Fruit fly (Drosophila melanogaster): ENCODE data around the gene Dnaaf5.

Gene Dnaaf5

DNA sequence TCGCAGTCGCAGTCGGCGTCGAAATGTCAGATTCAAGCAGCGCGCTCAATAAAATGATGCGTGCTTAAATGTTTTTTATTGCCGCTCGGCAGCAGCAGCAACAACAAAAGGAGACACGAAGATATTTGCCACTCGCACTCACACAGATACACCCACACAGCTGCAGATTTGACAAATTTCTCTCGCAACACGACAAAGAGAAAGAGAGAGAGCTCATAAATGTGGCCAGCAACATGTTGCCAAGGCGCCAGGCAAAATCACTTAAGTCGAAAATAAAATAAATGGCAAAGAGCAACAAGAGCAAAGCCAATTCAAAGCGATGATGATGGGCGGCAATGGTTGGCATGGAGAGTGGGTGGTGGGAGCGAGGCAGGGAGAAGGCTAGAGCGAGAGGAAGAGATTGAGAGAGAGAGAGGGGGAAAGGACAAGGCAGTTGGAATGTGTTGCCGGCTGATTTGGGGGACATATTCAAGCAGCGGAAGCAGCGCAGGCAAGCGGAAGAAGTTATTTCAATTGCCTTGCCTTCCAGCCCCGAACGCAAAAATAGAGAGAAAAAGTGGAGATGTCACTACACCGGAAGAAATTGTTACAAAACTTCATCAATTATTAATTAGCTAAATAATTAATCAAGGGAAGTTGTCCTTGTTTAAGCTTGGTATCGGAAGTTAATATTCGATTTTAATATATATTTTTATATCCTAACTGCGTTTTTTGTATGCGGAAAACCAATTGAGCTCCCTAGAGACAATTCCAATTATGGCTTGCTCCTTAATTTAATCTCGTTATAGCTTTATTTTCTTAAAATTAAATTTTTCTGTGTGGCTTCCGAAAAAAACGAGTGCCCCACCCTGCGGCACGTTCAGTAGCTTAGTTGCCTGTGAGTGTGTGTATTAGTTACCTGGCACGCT, 14.5 kb downstream of the Dnaaf5 start (continued):
- TF ChIP-seq CG8290 (GFP tag; optimal IDR thresholded peaks at IDR 0.05) = no peak
- no peak for TF ChIP-seq CG8290 (tag; optimal IDR thresholded peaks at IDR 0.05)
- no peak for TF ChIP-seq danr (GFP tag; IDR thresholded peaks at IDR 0.05)
- TF ChIP-seq vfl (GFP tag; optimal IDR thresholded peaks at IDR 0.05) = no peak
- TF ChIP-seq CG14965 (GFP tag; optimal IDR thresholded peaks at IDR 0.05; ENCODE audit: borderline replicate concordance) = no peak
- no peak for TF ChIP-seq CG1024 (GFP tag; IDR thresholded peaks at IDR 0.05)
- no peak for TF ChIP-seq inv (GFP tag; IDR thresholded peaks at IDR 0.05; ENCODE audit: partially characterized antibody)
- peak; percentile 60 for TF ChIP-seq CG12659 (GFP tag; optimal IDR thresholded peaks at IDR 0.05)
- TF ChIP-seq CG11504 (tag; optimal IDR thresholded peaks at IDR 0.05) = peak; percentile 100
- no peak for TF ChIP-seq MTF-1 (GFP tag; optimal IDR thresholded peaks at IDR 0.05; ENCODE audit: borderline replicate concordance)
- peak; percentile 75 for TF ChIP-seq CoRest (tag; optimal IDR thresholded peaks at IDR 0.05)
- TF ChIP-seq CG17568 (GFP tag; optimal IDR thresholded peaks at IDR 0.05) = peak; percentile 12
- TF ChIP-seq CG7928 (GFP tag; optimal IDR thresholded peaks at IDR 0.05) = no peak
- peak; percentile 67 for TF ChIP-seq sd (tag; optimal IDR thresholded peaks at IDR 0.05)
- peak; percentile 69 for TF ChIP-seq dysf (GFP tag; IDR thresholded peaks at IDR 0.05)
- no peak for TF ChIP-seq CG4854 (GFP tag; optimal IDR thresholded peaks at IDR 0.05)
- TF ChIP-seq Mes4 (GFP tag; optimal IDR thresholded peaks at IDR 0.05) = no peak
- no peak for TF ChIP-seq salm (tag; optimal IDR thresholded peaks at IDR 0.05)
- TF ChIP-seq vnd (GFP tag; IDR thresholded peaks at IDR 0.05; ENCODE audit: partially characterized antibody) = no peak
- peak; percentile 14 for TF ChIP-seq tap (tag; optimal IDR thresholded peaks at IDR 0.05)
- TF ChIP-seq ranshi (GFP tag; IDR thresholded peaks at IDR 0.05) = peak; percentile 38; the same call in 1 of the 2 replicates
- no peak for TF ChIP-seq ssp (GFP tag; IDR thresholded peaks at IDR 0.05)
- no peak for TF ChIP-seq lov (optimal IDR thresholded peaks at IDR 0.05)
- TF ChIP-seq lov (GFP tag; IDR thresholded peaks at IDR 0.05) = no peak
- TF ChIP-seq wek (GFP tag; optimal IDR thresholded peaks at IDR 0.05) = no peak
- TF ChIP-seq Atf6 (GFP tag; IDR thresholded peaks at IDR 0.05) = 0 out of 2 replicates have a peak, but pooled peaks have one; percentile 40
- no peak for TF ChIP-seq hbn (GFP tag; IDR thresholded peaks at IDR 0.05; ENCODE audit: partially characterized antibody)
- TF ChIP-seq kah (GFP tag; optimal IDR thresholded peaks at IDR 0.05) = no peak
- peak; percentile 48 for TF ChIP-seq Abd-B (GFP tag; optimal IDR thresholded peaks at IDR 0.05)
- TF ChIP-seq CG4617 (GFP tag; optimal IDR thresholded peaks at IDR 0.05; ENCODE audit: borderline replicate concordance) = no peak
- TF ChIP-seq Awh (GFP tag; IDR thresholded peaks at IDR 0.05) = 0 out of 2 replicates have a peak, but pooled peaks have one; percentile 22
- TF ChIP-seq slbo (GFP tag; IDR thresholded peaks at IDR 0.05) = peak; percentile 63
- TF ChIP-seq CG6854 (GFP tag; optimal IDR thresholded peaks at IDR 0.05) = no peak
- no peak for TF ChIP-seq CG8944 (GFP tag; optimal IDR thresholded peaks at IDR 0.05)
- no peak for TF ChIP-seq aop (GFP tag; IDR thresholded peaks at IDR 0.05)
- no peak for TF ChIP-seq yki (optimal IDR thresholded peaks at IDR 0.05)
- no peak for TF ChIP-seq CG15601 (tag; optimal IDR thresholded peaks at IDR 0.05)
- TF ChIP-seq Kr (GFP tag; optimal IDR thresholded peaks at IDR 0.05) = no peak
- peak; percentile 69 for TF ChIP-seq bcd (GFP tag; optimal IDR thresholded peaks at IDR 0.05)
- TF ChIP-seq CG17328 (GFP tag; IDR thresholded peaks at IDR 0.05) = peak; percentile 52; the same call in 1 of the 2 replicates
- no peak; the same call in 1 of the 2 replicates for TF ChIP-seq CG13287 (GFP tag; IDR thresholded peaks at IDR 0.05; ENCODE audit: partially characterized antibody)
- peak; percentile 40; the same call in 1 of the 2 replicates for TF ChIP-seq HLH3B (GFP tag; IDR thresholded peaks at IDR 0.05)
- TF ChIP-seq pnt (GFP tag; optimal IDR thresholded peaks at IDR 0.05) = no peak
- TF ChIP-seq CG4360 (GFP tag; IDR thresholded peaks at IDR 0.05) = peak; percentile 82
- no peak for TF ChIP-seq emc (GFP tag; optimal IDR thresholded peaks at IDR 0.05)
- TF ChIP-seq CG15479 (GFP tag; optimal IDR thresholded peaks at IDR 0.05) = no peak
- TF ChIP-seq CG15514 (GFP tag; optimal IDR thresholded peaks at IDR 0.05) = peak; percentile 54
- TF ChIP-seq Mrtf (GFP tag; IDR thresholded peaks at IDR 0.05) = 0 out of 3 replicates have a peak, but pooled peaks have one; percentile 12
- 0 out of 2 replicates have a peak, but pooled peaks have one; percentile 29 for TF ChIP-seq unc-4 (GFP tag; IDR thresholded peaks at IDR 0.05; ENCODE audit: partially characterized antibody)
